Fruit fly (Drosophila melanogaster) whole organism, adult: ENCODE data around the gene Ugt35A1.

ENCODE experiments used
- CG5204 ChIP-seq: fragments of 200-800 bp; sonication (Bioruptor generic); optimal IDR thresholded peaks from 2 replicates; lab custom pipeline; 2016; ENCODE audit warnings: missing biosample characterization, missing genetic modification characterization
- Clk ChIP-seq: fragments of 200-800 bp; sonication (Bioruptor generic); optimal IDR thresholded peaks from 2 replicates; lab custom pipeline; 2017; ENCODE audit warnings: missing biosample characterization, missing genetic modification characterization
- cic ChIP-seq: fragments of 200-800 bp; sonication (Bioruptor generic); optimal IDR thresholded peaks from 2 replicates; lab custom pipeline; 2017; ENCODE audit warnings: missing biosample characterization, mild to moderate bottlenecking, missing genetic modification characterization, moderate library complexity
- cnc ChIP-seq, 2 experiments: fragments of >200 bp; optimal IDR thresholded peaks; 2 replicates each; lab custom pipeline; 2017
- pad ChIP-seq: fragments of 200-800 bp; sonication (Bioruptor generic); optimal IDR thresholded peaks from 3 replicates; lab custom pipeline; 2017; ENCODE audit warnings: missing biosample characterization, missing genetic modification characterization, mild to moderate bottlenecking, moderate library complexity, missing genetic modification reagents

DNA sequence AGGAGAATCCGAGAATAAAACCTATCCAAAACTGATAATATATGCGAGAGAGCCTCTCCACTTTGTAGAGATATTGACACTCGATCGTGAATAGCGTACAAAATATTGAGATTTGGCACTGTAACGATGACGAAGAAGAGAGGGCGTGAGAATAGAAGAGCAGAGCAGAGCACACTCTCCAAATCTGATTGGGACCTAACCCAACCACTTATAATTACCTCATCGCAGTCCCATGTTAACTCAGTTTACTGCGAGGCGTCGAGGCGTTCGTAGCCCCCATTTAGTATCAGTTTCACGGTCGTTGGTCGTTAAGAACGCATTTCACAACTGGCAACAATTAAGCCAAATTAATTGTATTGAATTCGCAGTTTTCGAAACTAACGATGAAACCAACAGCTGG is 15.6 kb downstream of the Ugt35A1 start, which contains the start of gene Ugt302C1:
- TF ChIP-seq CG5204 (GFP tag; lab: Kevin White, UChicago) (no peak), Clk (GFP tag; lab: Kevin White, UChicago) (no peak), pad (peak; percentile 21), cic (GFP tag; lab: Kevin White, UChicago) (peak; percentile 63), cnc (optimal IDR thresholded peaks at IDR 0.05; lab: Kevin White, UChicago) (peak in 1 of 2 experiments; percentile 37)
